Worm (Caenorhabditis elegans) whole organism, L1 larva: Measurements from ENCODE around the gene T22G5.3.

Experiments
- C16A3.4 ChIP-seq: fragments of 150-350 bp; optimal IDR thresholded peaks from 2 replicates; lab custom pipeline; 2014; ENCODE audit warnings: missing biosample characterization, missing genetic modification characterization
- lin-15B ChIP-seq: fragments of 150-350 bp; sonication (generic microtip); optimal IDR thresholded peaks from 3 replicates; lab custom pipeline; 2014; ENCODE audit warnings: missing biosample characterization, missing genetic modification characterization
- nhr-71 ChIP-seq: sonication (generic microtip); optimal IDR thresholded peaks from 2 replicates; lab custom pipeline; 2016; ENCODE audit warnings: mild to moderate bottlenecking, missing genetic modification characterization, moderate library complexity, missing compliant biosample characterization
- pqm-1 ChIP-seq: sonication (generic microtip); optimal IDR thresholded peaks from 3 replicates; lab custom pipeline; 2017; ENCODE audit warnings: missing biosample characterization, missing genetic modification characterization
- swsn-7 ChIP-seq: sonication (generic microtip); optimal IDR thresholded peaks from 2 replicates; lab custom pipeline; 2016; ENCODE audit warnings: missing genetic modification characterization, missing compliant biosample characterization

DNA sequence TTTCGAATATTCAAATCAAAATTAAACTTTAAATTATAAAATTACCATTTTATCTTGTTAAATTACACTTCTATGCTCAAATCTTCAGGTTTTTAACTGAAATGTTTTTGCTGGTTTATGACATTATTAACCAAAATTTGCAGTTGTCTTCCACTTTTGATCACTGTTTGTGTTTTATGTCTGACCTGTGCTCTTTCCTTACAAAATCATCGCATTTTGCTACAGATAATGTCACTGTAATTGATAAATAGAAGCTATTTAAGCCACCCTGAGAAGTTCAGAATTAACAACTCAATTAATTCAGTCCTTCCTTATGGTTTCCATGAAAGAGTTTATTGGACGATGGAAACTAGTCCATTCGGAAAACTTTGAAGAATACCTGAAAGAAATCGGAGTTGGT, 9.8 kb downstream of the T22G5.3 start, which contains the start of gene lbp-8:
- no peak for TF ChIP-seq C16A3.4 (tag; lab: Kevin White, UChicago)
- TF ChIP-seq pqm-1 = no peak
- TF ChIP-seq lin-15B = no peak
- no peak for TF ChIP-seq swsn-7
- no peak for TF ChIP-seq nhr-71 (tag; lab: Kevin White, UChicago)
